Worm (Caenorhabditis elegans) whole organism, midembryonic: Measurements from ENCODE around the gene dsb-2.

Experiments
- T22C8.4 ChIP-seq: fragments of 200-800 bp; sonication (Bioruptor generic); IDR thresholded peaks from 2 replicates; pipeline ENCODE4 v1.3.6; 2022; ENCODE audit warnings: missing genetic modification characterization, missing compliant biosample characterization
- cog-1 ChIP-seq: sonication (generic microtip); optimal IDR thresholded peaks from 2 replicates; lab custom pipeline; 2016; ENCODE audit warnings: missing genetic modification characterization, missing compliant biosample characterization
- flt-1 ChIP-seq: fragments of 200-800 bp; sonication (Bioruptor generic); IDR thresholded peaks from 2 replicates; pipeline ENCODE4 v1.3.6; 2022; ENCODE audit warnings: missing genetic modification characterization, missing compliant biosample characterization
- klf-2 ChIP-seq: fragments of 200-800 bp; sonication (Bioruptor generic); conservative IDR thresholded peaks from 2 replicates; pipeline ENCODE4 v1.3.6; 2022; ENCODE audit warnings: missing genetic modification reagents, missing genetic modification characterization, missing compliant biosample characterization
- med-1 ChIP-seq: sonication (generic microtip); optimal IDR thresholded peaks from 2 replicates; lab custom pipeline; 2017; ENCODE audit warnings: missing genetic modification characterization, mild to moderate bottlenecking, missing compliant biosample characterization, antibody characterized with exemption, missing genetic modification reagents; ENCODE audit not compliant: insufficient read depth
- ref-1 ChIP-seq: fragments of 200-800 bp; sonication (Bioruptor generic); conservative IDR thresholded peaks from 2 replicates; pipeline ENCODE4 v1.3.6; 2022; ENCODE audit warnings: missing genetic modification reagents, missing genetic modification characterization, missing compliant biosample characterization
- tab-1 ChIP-seq: fragments of 200-800 bp; sonication (Bioruptor generic); IDR thresholded peaks from 2 replicates; pipeline ENCODE4 v1.3.6; 2022; ENCODE audit warnings: missing genetic modification characterization, missing compliant biosample characterization
- ztf-23 ChIP-seq: fragments of 200-800 bp; sonication (Bioruptor generic); IDR thresholded peaks from 2 replicates; pipeline ENCODE4 v1.3.6; 2022; ENCODE audit warnings: missing genetic modification reagents, missing genetic modification characterization, missing compliant biosample characterization
- ztf-29 ChIP-seq: fragments of 200-800 bp; sonication (Bioruptor generic); IDR thresholded peaks from 2 replicates; pipeline ENCODE4 v1.3.6; 2022; ENCODE audit warnings: missing genetic modification reagents, missing genetic modification characterization, missing compliant biosample characterization

Gene dsb-2

ce11 chrII:14390036-14390763, 20.7 kb upstream of the dsb-2 start, which contains the start of the genes kbp-3 and nurf-1:
kbp-3 (minus strand) TSS chrII:14390078.
nurf-1 (plus strand) TSS chrII:14390713.
- TF ChIP-seq tab-1 (GFP tag; lab: Robert Waterston, UW) (no peak), T22C8.4 (GFP tag; lab: Robert Waterston, UW) (peak; percentile 54; the same call in 1 of the 2 replicates), med-1 (no peak)

- TF ChIP-seq med-1 = no peak
- TF ChIP-seq klf-2 = no peak
- no peak for TF ChIP-seq flt-1
- no peak for TF ChIP-seq T22C8.4 (GFP tag; lab: Robert Waterston, UW)
- TF ChIP-seq ref-1 (GFP tag; lab: Robert Waterston, UW) = no peak
These were observed 17.1 kb upstream of the dsb-2 start for ce11 chrII:14393766-14394165.

ce11 chrII:14399595-14399994, 11.3 kb upstream of the dsb-2 start:
- TF ChIP-seq flt-1 (no peak), cog-1 (peak; percentile 59), T22C8.4 (GFP tag; lab: Robert Waterston, UW) (no peak), med-1 (no peak), ztf-23 (GFP tag; lab: Robert Waterston, UW) (peak; percentile 67), ref-1 (GFP tag; lab: Robert Waterston, UW) (no peak), klf-2 (no peak), ztf-29 (no peak), tab-1 (GFP tag; lab: Robert Waterston, UW) (no peak)

- TF ChIP-seq ztf-29 (no peak), tab-1 (GFP tag; lab: Robert Waterston, UW) (no peak), flt-1 (no peak), med-1 (no peak), ref-1 (GFP tag; lab: Robert Waterston, UW) (no peak), klf-2 (no peak), ztf-23 (GFP tag; lab: Robert Waterston, UW) (no peak)
These were observed 9.8 kb upstream of the dsb-2 start for ce11 chrII:14401098-14401497.

ce11 chrII:14404266-14404665, 6.6 kb upstream of the dsb-2 start:
- TF ChIP-seq ref-1 (GFP tag; lab: Robert Waterston, UW) (no peak), cog-1 (no peak), flt-1 (no peak)

- TF ChIP-seq med-1 (no peak), cog-1 (peak; percentile 94), ztf-29 (no peak), tab-1 (GFP tag; lab: Robert Waterston, UW) (no peak), ztf-23 (GFP tag; lab: Robert Waterston, UW) (no peak), flt-1 (no peak), ref-1 (GFP tag; lab: Robert Waterston, UW) (no peak)
These were observed 6.0 kb upstream of the dsb-2 start for ce11 chrII:14404741-14405488.

ce11 chrII:14405489-14406059, 5.3 kb upstream of the dsb-2 start:
- TF ChIP-seq tab-1 (GFP tag; lab: Robert Waterston, UW) (no peak), klf-2 (no peak), T22C8.4 (GFP tag; lab: Robert Waterston, UW) (no peak), ztf-29 (no peak), ref-1 (GFP tag; lab: Robert Waterston, UW) (no peak), flt-1 (no peak), med-1 (no peak), cog-1 (no peak), ztf-23 (GFP tag; lab: Robert Waterston, UW) (no peak)

ce11 chrII:14406117-14406935, 4.6 kb upstream of the dsb-2 start:
- TF ChIP-seq klf-2 = no peak
- TF ChIP-seq ztf-29 = no peak
- TF ChIP-seq cog-1 = no peak
- TF ChIP-seq T22C8.4 (GFP tag; lab: Robert Waterston, UW) = no peak
- TF ChIP-seq tab-1 (GFP tag; lab: Robert Waterston, UW) = no peak
- no peak for TF ChIP-seq ztf-23 (GFP tag; lab: Robert Waterston, UW)
- no peak for TF ChIP-seq med-1
- no peak for TF ChIP-seq flt-1
- TF ChIP-seq ref-1 (GFP tag; lab: Robert Waterston, UW) = no peak

- no peak for TF ChIP-seq T22C8.4 (GFP tag; lab: Robert Waterston, UW)
- TF ChIP-seq flt-1 = peak; percentile 78
These were observed 3.3 kb upstream of the dsb-2 start for ce11 chrII:14407332-14408270.
